Worm (Caenorhabditis elegans) whole organism, L3 larva: ENCODE results near the gene R13A1.10.

Source experiments
- aly-2 ChIP-seq: fragments of 150-350 bp; optimal IDR thresholded peaks from 2 replicates; lab custom pipeline; 2014; ENCODE audit warnings: missing biosample characterization, missing genetic modification characterization
- lin-15B ChIP-seq: fragments of 150-350 bp; optimal IDR thresholded peaks from 2 replicates; lab custom pipeline; 2014; ENCODE audit warnings: missing biosample characterization, missing genetic modification characterization
- nhr-28 ChIP-seq: fragments of 150-350 bp; optimal IDR thresholded peaks from 2 replicates; lab custom pipeline; 2014; ENCODE audit warnings: missing biosample characterization, missing genetic modification characterization
- nhr-77 ChIP-seq: fragments of 150-350 bp; optimal IDR thresholded peaks from 2 replicates; lab custom pipeline; 2014; ENCODE audit warnings: missing biosample characterization, missing genetic modification characterization
- pqm-1 ChIP-seq: fragments of 150-350 bp; optimal IDR thresholded peaks from 2 replicates; lab custom pipeline; 2017; ENCODE audit warnings: missing biosample characterization, missing genetic modification characterization, inconsistent platforms
- snpc-4 ChIP-seq: fragments of 150-350 bp; optimal IDR thresholded peaks from 2 replicates; lab custom pipeline; 2014; ENCODE audit warnings: missing biosample characterization, missing genetic modification characterization
- tbx-2 ChIP-seq: sonication (generic microtip); optimal IDR thresholded peaks from 2 replicates; lab custom pipeline; 2016; ENCODE audit warnings: mild to moderate bottlenecking, missing genetic modification characterization, missing compliant biosample characterization

DNA sequence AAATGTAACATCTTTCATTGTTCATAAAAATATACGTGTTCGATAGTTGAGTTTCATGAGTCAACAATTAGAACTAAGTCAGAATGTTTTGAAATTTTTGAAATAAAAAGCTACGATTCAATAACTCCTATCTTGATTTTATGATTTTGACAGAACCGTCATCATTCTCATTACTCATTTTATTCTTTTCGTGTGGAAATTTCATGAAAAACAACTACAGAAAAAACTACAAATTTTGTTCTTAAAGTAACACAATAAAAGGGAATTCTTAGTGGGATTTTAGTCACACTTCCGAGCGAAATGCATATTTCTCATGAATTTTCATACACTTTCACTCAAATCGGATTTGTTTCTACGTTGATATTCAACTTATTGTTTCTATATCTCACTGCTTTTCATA, 50.1 kb downstream of the R13A1.10 start, which contains the start of gene str-44:
- TF ChIP-seq nhr-77 (tag; lab: Kevin White, UChicago) (no peak), aly-2 (tag; lab: Kevin White, UChicago) (no peak), nhr-28 (no peak), lin-15B (no peak), tbx-2 (tag; lab: Kevin White, UChicago) (no peak), pqm-1 (no peak), snpc-4 (tag; lab: Kevin White, UChicago) (no peak)
